Worm (Caenorhabditis elegans): ENCODE measurements around the gene msp-76.

Gene msp-76

ce11 chrIV:9679296-9679695 lies 9.5 kb upstream of the msp-76 start:
- TF ChIP-seq nhr-71 (tag; optimal IDR thresholded peaks at IDR 0.05): no peak
- TF ChIP-seq nhr-85 (tag): peak; percentile 30
- no peak for TF ChIP-seq pag-3 (tag; optimal IDR thresholded peaks at IDR 0.05; ENCODE audit: borderline replicate concordance, insufficient read depth)
- no peak for TF ChIP-seq tlp-1 (tag; optimal IDR thresholded peaks at IDR 0.05)

ce11 chrIV:9680841-9681240 lies 8.0 kb upstream of the msp-76 start, which contains the start of gene ins-8:
ins-8 (minus strand) TSS chrIV:9680941.
- TF ChIP-seq swsn-7 (tag; optimal IDR thresholded peaks at IDR 0.05) (no peak), hlh-17 (GFP tag; optimal IDR thresholded peaks at IDR 0.05; ENCODE audit: borderline replicate concordance) (no peak), elt-3 (tag; optimal IDR thresholded peaks at IDR 0.05) (no peak), nhr-76 (tag; optimal IDR thresholded peaks at IDR 0.05) (no peak), pax-3 (tag; optimal IDR thresholded peaks at IDR 0.05) (no peak), zip-4 (GFP tag; optimal IDR thresholded peaks at IDR 0.05) (no peak), efl-1 (optimal IDR thresholded peaks at IDR 0.05) (no peak), efl-1 (GFP tag; optimal IDR thresholded peaks at IDR 0.05 in 1 of 2) (no peak), lin-15B (tag; optimal IDR thresholded peaks at IDR 0.05) (no peak), xbp-1 (tag; optimal IDR thresholded peaks at IDR 0.05) (no peak), nhr-20 (tag; optimal IDR thresholded peaks at IDR 0.05) (no peak), alr-1 (tag; optimal IDR thresholded peaks at IDR 0.05; ENCODE audit: borderline replicate concordance) (no peak), ceh-88 (GFP tag; IDR thresholded peaks at IDR 0.05) (no peak), nhr-77 (tag; optimal IDR thresholded peaks at IDR 0.05) (no peak), Y116A8C.19 (tag; optimal IDR thresholded peaks at IDR 0.05; ENCODE audit: borderline replicate concordance) (no peak), tlp-1 (tag; optimal IDR thresholded peaks at IDR 0.05) (no peak), nhr-90 (tag; optimal IDR thresholded peaks at IDR 0.05; ENCODE audit: poor library complexity) (no peak)

- no peak for TF ChIP-seq unc-98 (GFP tag; IDR thresholded peaks at IDR 0.05)
- TF ChIP-seq ets-5 (GFP tag; IDR thresholded peaks at IDR 0.05): no peak
- peak; percentile 83 for TF ChIP-seq elt-2 (tag; optimal IDR thresholded peaks at IDR 0.05)
Observed at ce11 chrIV:9682514-9682913, 6.3 kb upstream of the msp-76 start, which contains the start of gene ins-7. ins-7 (minus strand) TSS chrIV:9682845.

ce11 chrIV:9683433-9683832 lies 5.4 kb upstream of the msp-76 start, which contains the start of the genes htas-1 and ZK1251.3:
htas-1 (minus strand) TSS chrIV:9683533.
ZK1251.3 (plus strand) TSS chrIV:9683658.
- TF ChIP-seq nhr-77 (tag; optimal IDR thresholded peaks at IDR 0.05) (no peak), efl-1 (optimal IDR thresholded peaks at IDR 0.05) (no peak), efl-1 (GFP tag; optimal IDR thresholded peaks at IDR 0.05 in 1 of 2) (peak in 1 of 2 experiments; percentile 87)

- no peak for TF ChIP-seq fos-1 (tag; optimal IDR thresholded peaks at IDR 0.05)
- TF ChIP-seq ceh-63 (GFP tag; optimal IDR thresholded peaks at IDR 0.05): no peak
- no peak for TF ChIP-seq grh-1 (GFP tag; IDR thresholded peaks at IDR 0.05)
- no peak for TF ChIP-seq lin-35 (GFP tag; optimal IDR thresholded peaks at IDR 0.05)
- TF ChIP-seq blmp-1 (tag; optimal IDR thresholded peaks at IDR 0.05): no peak
- no peak for TF ChIP-seq vab-15 (tag; optimal IDR thresholded peaks at IDR 0.05)
- no peak for TF ChIP-seq hlh-4 (tag; optimal IDR thresholded peaks at IDR 0.05)
- TF ChIP-seq sox-4 (tag; optimal IDR thresholded peaks at IDR 0.05): no peak
- TF ChIP-seq tlp-1 (tag; optimal IDR thresholded peaks at IDR 0.05): no peak
- no peak for TF ChIP-seq elt-2 (tag; optimal IDR thresholded peaks at IDR 0.05)
- no peak for TF ChIP-seq dpl-1 (GFP tag; optimal IDR thresholded peaks at IDR 0.05)
- no peak for TF ChIP-seq ama-1 (optimal IDR thresholded peaks at IDR 0.05)
- no peak for TF ChIP-seq irx-1 (tag; optimal IDR thresholded peaks at IDR 0.05)
- no peak for TF ChIP-seq lin-14 (GFP tag; optimal IDR thresholded peaks at IDR 0.05)
- no peak for TF ChIP-seq snpc-4 (tag; optimal IDR thresholded peaks at IDR 0.05)
- TF ChIP-seq efl-3 (GFP tag; optimal IDR thresholded peaks at IDR 0.05): no peak
- TF ChIP-seq jun-1 (tag; optimal IDR thresholded peaks at IDR 0.05): no peak
- TF ChIP-seq egl-13 (tag; optimal IDR thresholded peaks at IDR 0.05): no peak
Observed at ce11 chrIV:9690644-9691043, 1.8 kb downstream of the msp-76 start, which contains the start of gene sdz-36. sdz-36 (plus strand) TSS chrIV:9690944.
